Worm (Caenorhabditis elegans) whole organism, L4 larva: ENCODE measurements around the gene C54D10.13.

Experiments used
- F26F4.8 ChIP-seq: fragments of 200-800 bp; sonication (Bioruptor generic); conservative IDR thresholded peaks from 2 replicates; pipeline ENCODE4 v1.3.6; 2022; ENCODE audit warnings: missing genetic modification characterization, missing compliant biosample characterization
- F49E8.2 ChIP-seq: sonication (generic microtip); optimal IDR thresholded peaks from 2 replicates; lab custom pipeline; 2016; ENCODE audit warnings: missing compliant biosample characterization, mild to moderate bottlenecking, missing genetic modification characterization, borderline replicate concordance
- Y105C5A.15 ChIP-seq: fragments of 200-800 bp; sonication (Bioruptor generic); IDR thresholded peaks from 2 replicates; pipeline ENCODE4 v1.3.6; 2022; ENCODE audit warnings: missing genetic modification characterization, missing compliant biosample characterization
- ceh-62 ChIP-seq: sonication (generic microtip); optimal IDR thresholded peaks from 2 replicates; lab custom pipeline; 2017; ENCODE audit warnings: missing biosample characterization, missing genetic modification characterization
- hmg-1.1 ChIP-seq: fragments of 200-800 bp; sonication (Bioruptor generic); IDR thresholded peaks from 2 replicates; pipeline ENCODE4 v1.3.6; 2022; ENCODE audit warnings: missing genetic modification reagents, missing genetic modification characterization, missing compliant biosample characterization
- lin-13 ChIP-seq: fragments of 150-350 bp; optimal IDR thresholded peaks from 2 replicates; lab custom pipeline; 2014; ENCODE audit warnings: missing biosample characterization, missing genetic modification reagents, missing genetic modification characterization
- lin-39 ChIP-seq: fragments of 150-350 bp; optimal IDR thresholded peaks from 2 replicates; lab custom pipeline; 2014; ENCODE audit warnings: missing biosample characterization, missing genetic modification reagents, missing genetic modification characterization
- lir-3 ChIP-seq: sonication (generic microtip); optimal IDR thresholded peaks from 2 replicates; lab custom pipeline; 2016; ENCODE audit warnings: mild to moderate bottlenecking, missing genetic modification characterization, missing compliant biosample characterization
- nhr-10 ChIP-seq: fragments of 150-350 bp; optimal IDR thresholded peaks from 2 replicates; lab custom pipeline; 2014; ENCODE audit warnings: missing biosample characterization, missing genetic modification characterization
- nhr-28 ChIP-seq: fragments of 150-350 bp; optimal IDR thresholded peaks from 2 replicates; lab custom pipeline; 2014; ENCODE audit warnings: missing biosample characterization, missing genetic modification characterization
- sdz-12 ChIP-seq: fragments of 200-800 bp; sonication (Bioruptor generic); optimal IDR thresholded peaks from 2 replicates; lab custom pipeline; 2018; ENCODE audit warnings: mild to moderate bottlenecking, missing genetic modification characterization, missing compliant biosample characterization
- tra-1 ChIP-seq: fragments of 200-800 bp; sonication (Bioruptor generic); IDR thresholded peaks from 2 replicates; pipeline ENCODE4 v1.3.6; 2022; ENCODE audit warnings: missing genetic modification reagents, missing genetic modification characterization, missing compliant biosample characterization

- no peak for TF ChIP-seq F49E8.2
- TF ChIP-seq hmg-1.1 (GFP tag; lab: Robert Waterston, UW), result no peak
- no peak for TF ChIP-seq tra-1 (GFP tag; lab: Robert Waterston, UW)
- TF ChIP-seq ceh-62 (tag; lab: Kevin White, UChicago), result no peak
- TF ChIP-seq nhr-28, result no peak
- TF ChIP-seq lin-39 (tag; lab: Kevin White, UChicago), result no peak
- TF ChIP-seq nhr-10 (tag; lab: Kevin White, UChicago), result no peak
- no peak for TF ChIP-seq F26F4.8
- no peak for TF ChIP-seq sdz-12 (GFP tag; lab: Kevin White, UChicago)
- no peak for TF ChIP-seq lin-13
- TF ChIP-seq lir-3 (tag; lab: Kevin White, UChicago), result no peak
- no peak for TF ChIP-seq Y105C5A.15 (GFP tag; lab: Robert Waterston, UW)
Measured at ce11 chrV:12470324-12470723, 38.2 kb upstream of the C54D10.13 start.
